Worm (Caenorhabditis elegans): ENCODE data around the gene ZK1290.15.

ZK1290.15 gene

DNA sequence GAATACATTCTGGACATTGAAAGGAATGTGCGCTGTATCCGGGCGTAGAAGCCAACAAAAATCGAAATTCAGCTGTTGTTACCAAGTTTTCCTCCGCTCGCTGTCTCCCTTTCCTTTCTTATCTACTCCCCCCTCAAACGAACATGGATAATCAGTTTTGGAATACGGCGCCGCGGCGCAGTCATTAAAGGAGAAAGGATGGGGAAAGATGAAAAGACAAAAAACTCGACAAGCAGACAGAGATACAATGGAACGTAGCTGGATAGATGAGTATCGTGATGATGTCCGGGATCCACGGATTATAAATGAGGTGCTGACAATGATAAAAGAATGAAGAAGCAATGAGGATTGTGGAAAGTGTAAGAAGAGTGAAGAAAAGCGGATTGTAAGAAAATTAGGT lies 22.0 kb downstream of the ZK1290.15 start (continued):
- TF ChIP-seq daf-19 (GFP tag; conservative IDR thresholded peaks at IDR 0.05) (no peak), F37D6.2 (tag; optimal IDR thresholded peaks at IDR 0.05) (no peak), arid-1 (GFP tag; conservative IDR thresholded peaks at IDR 0.05) (no peak), nhr-42 (GFP tag; IDR thresholded peaks at IDR 0.05) (no peak), hlh-11 (tag; optimal IDR thresholded peaks at IDR 0.05) (peak; percentile 58), egl-27 (tag; optimal IDR thresholded peaks at IDR 0.05) (no peak), mdl-1 (tag; optimal IDR thresholded peaks at IDR 0.05) (peak in 1 of 2 experiments; percentile 29), nhr-77 (tag; optimal IDR thresholded peaks at IDR 0.05) (no peak), vab-7 (GFP tag; IDR thresholded peaks at IDR 0.05) (no peak), spr-3 (GFP tag; optimal IDR thresholded peaks at IDR 0.05) (no peak), rbr-2 (tag; optimal IDR thresholded peaks at IDR 0.05) (no peak), lin-13 (GFP tag; optimal IDR thresholded peaks at IDR 0.05) (no peak), dmd-8 (GFP tag; IDR thresholded peaks at IDR 0.05) (no peak), aha-1 (tag) (peak; percentile 94), zip-2 (tag; optimal IDR thresholded peaks at IDR 0.05) (no peak), ceh-62 (tag; optimal IDR thresholded peaks at IDR 0.05) (no peak), dve-1 (tag; optimal IDR thresholded peaks at IDR 0.05; ENCODE audit: insufficient read depth) (no peak), lin-29 (GFP tag; IDR thresholded peaks at IDR 0.05) (no peak), daf-8 (GFP tag; IDR thresholded peaks at IDR 0.05) (no peak), zag-1 (tag; optimal IDR thresholded peaks at IDR 0.05) (no peak), zip-11 (GFP tag; IDR thresholded peaks at IDR 0.05) (no peak), pqm-1 (tag; optimal IDR thresholded peaks at IDR 0.05) (no peak), ztf-7 (tag; optimal IDR thresholded peaks at IDR 0.05) (no peak), daf-16 (GFP tag; optimal IDR thresholded peaks at IDR 0.05) (no peak), daf-16 (tag; optimal IDR thresholded peaks at IDR 0.05) (no peak), dmd-9 (GFP tag; IDR thresholded peaks at IDR 0.05) (no peak)

DNA sequence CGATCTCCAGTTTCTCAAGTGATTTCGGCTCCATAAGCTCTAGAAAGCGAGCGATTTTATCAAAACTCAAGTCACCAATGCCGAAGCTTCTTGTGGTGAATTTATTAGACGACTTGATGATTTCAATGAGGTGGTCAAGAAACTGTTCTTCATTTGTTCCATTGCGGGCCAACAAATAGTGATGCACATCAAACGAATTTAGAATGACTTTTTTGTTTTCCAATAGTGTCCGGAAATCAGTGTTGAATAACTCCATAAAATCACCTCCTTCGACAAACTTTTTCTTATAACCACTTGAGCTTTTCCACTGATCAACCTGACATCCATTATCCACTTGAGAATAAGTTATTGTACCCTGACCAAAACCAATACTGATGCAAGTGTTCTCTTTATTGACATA lies 23.9 kb downstream of the ZK1290.15 start:
- TF ChIP-seq lir-3 (tag; optimal IDR thresholded peaks at IDR 0.05) (no peak), unc-62 (GFP tag; optimal IDR thresholded peaks at IDR 0.05 in 1 of 2) (peak in 1 of 2 experiments; percentile 96), unc-62 (tag; optimal IDR thresholded peaks at IDR 0.05) (no peak), egl-27 (tag; optimal IDR thresholded peaks at IDR 0.05) (no peak), ces-1 (GFP tag; optimal IDR thresholded peaks at IDR 0.05) (no peak)

DNA sequence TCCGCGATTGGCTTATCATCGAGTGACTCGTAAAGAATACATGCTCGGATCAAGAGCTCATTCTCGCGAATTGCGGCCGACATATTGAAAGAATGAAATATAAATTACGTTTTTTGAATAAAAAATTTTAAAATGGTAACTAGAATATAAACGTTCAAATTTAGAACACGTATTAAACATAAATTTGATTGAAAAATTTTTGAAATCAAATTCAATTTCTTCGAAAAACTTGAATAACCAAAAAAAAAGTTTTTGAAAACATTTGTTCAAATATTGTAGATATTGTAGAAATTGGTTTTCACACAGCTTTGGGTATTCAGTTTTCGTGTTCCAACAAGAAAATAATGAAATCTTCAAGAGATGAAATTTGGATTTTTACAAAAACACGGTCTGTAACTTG lies 24.7 kb downstream of the ZK1290.15 start, which contains the start of gene fbxa-224:
Gene fbxa-224 (minus strand): TSS at position 101 of the 400 bp plus-strand sequence.
- TF ChIP-seq nhr-111 (GFP tag; optimal IDR thresholded peaks at IDR 0.05): no peak
- no peak for TF ChIP-seq R02D3.7 (tag; optimal IDR thresholded peaks at IDR 0.05)
- TF ChIP-seq dmd-8 (GFP tag; IDR thresholded peaks at IDR 0.05): no peak
- no peak for TF ChIP-seq cey-2 (tag; optimal IDR thresholded peaks at IDR 0.05; ENCODE audit: borderline replicate concordance, insufficient read depth)
- no peak for TF ChIP-seq mes-2 (tag; optimal IDR thresholded peaks at IDR 0.05; ENCODE audit: poor library complexity, severe bottlenecking)
- no peak for TF ChIP-seq zip-2 (tag; optimal IDR thresholded peaks at IDR 0.05)
- no peak for TF ChIP-seq Y5F2A.4 (GFP tag; optimal IDR thresholded peaks at IDR 0.05)
- TF ChIP-seq nhr-76 (tag; optimal IDR thresholded peaks at IDR 0.05): no peak
- TF ChIP-seq ZK546.5 (tag; optimal IDR thresholded peaks at IDR 0.05): no peak
- TF ChIP-seq unc-62 (GFP tag; optimal IDR thresholded peaks at IDR 0.05 in 1 of 2): no peak
- no peak for TF ChIP-seq unc-62 (tag; optimal IDR thresholded peaks at IDR 0.05)
- no peak for TF ChIP-seq F49E8.2 (tag; optimal IDR thresholded peaks at IDR 0.05; ENCODE audit: borderline replicate concordance)
- TF ChIP-seq nhr-41 (GFP tag; IDR thresholded peaks at IDR 0.05): no peak
- no peak for TF ChIP-seq snpc-1.2 (GFP tag; IDR thresholded peaks at IDR 0.05)
- TF ChIP-seq nhr-10 (tag; optimal IDR thresholded peaks at IDR 0.05): no peak
- TF ChIP-seq Y75B8A.6 (GFP tag; IDR thresholded peaks at IDR 0.05): no peak
- TF ChIP-seq ctbp-1 (GFP tag; IDR thresholded peaks at IDR 0.05): no peak
- TF ChIP-seq lin-1 (GFP tag; IDR thresholded peaks at IDR 0.05): no peak
- no peak for TF ChIP-seq tag-97 (GFP tag; IDR thresholded peaks at IDR 0.05)
- TF ChIP-seq Y105C5A.15 (GFP tag; IDR thresholded peaks at IDR 0.05): no peak
- TF ChIP-seq ceh-32 (tag; optimal IDR thresholded peaks at IDR 0.05; ENCODE audit: poor library complexity): no peak

Data from whole organism, L4 larva.